Worm (Caenorhabditis elegans) whole organism, L4 larva: ENCODE results near the gene srv-9.

Experiments
- egl-27 ChIP-seq: sonication (generic microtip); optimal IDR thresholded peaks from 3 replicates; lab custom pipeline; 2017; ENCODE audit warnings: missing biosample characterization, missing genetic modification reagents, missing genetic modification characterization
- nhr-42 ChIP-seq: fragments of 200-800 bp; sonication (Bioruptor generic); IDR thresholded peaks from 2 replicates; pipeline ENCODE4 v1.3.6; 2022; ENCODE audit warnings: missing genetic modification characterization, missing compliant biosample characterization
- skn-1 ChIP-seq: fragments of 150-350 bp; optimal IDR thresholded peaks from 2 replicates; lab custom pipeline; 2014; ENCODE audit warnings: missing biosample characterization, missing genetic modification characterization

- TF ChIP-seq nhr-42 (GFP tag; lab: Robert Waterston, UW) (no peak), egl-27 (tag; lab: Kevin White, UChicago) (no peak), skn-1 (tag; lab: Kevin White, UChicago) (no peak)
Measured at ce11 chrV:13393333-13393803, 29.6 kb downstream of the srv-9 start.
